Fruit fly (Drosophila melanogaster) whole organism, embryonic: ENCODE measurements around the gene sage.

Experiments
- BEAF-32 ChIP-seq: fragments of 200-800 bp; sonication (Bioruptor generic); optimal IDR thresholded peaks from 3 replicates; lab custom pipeline; 2017; ENCODE audit warnings: missing biosample characterization, missing genetic modification characterization, mild to moderate bottlenecking, moderate library complexity, missing genetic modification reagents
- C15 ChIP-seq: fragments of 200-800 bp; sonication (Bioruptor generic); IDR thresholded peaks from 3 replicates; pipeline ENCODE4 v1.3.6; 2022; ENCODE audit warnings: missing biosample characterization, missing genetic modification characterization
- CG10321 ChIP-seq: fragments of 200-800 bp; sonication (Bioruptor generic); IDR thresholded peaks from 2 replicates; pipeline ENCODE4 v1.3.6; 2022; ENCODE audit warnings: missing biosample characterization, missing genetic modification characterization
- CG10366 ChIP-seq: fragments of 200-800 bp; sonication (Bioruptor generic); IDR thresholded peaks from 2 replicates; pipeline ENCODE4 v1.3.6; 2022; ENCODE audit warnings: missing biosample characterization, missing genetic modification characterization
- CG10959 ChIP-seq: fragments of 200-800 bp; sonication (Bioruptor generic); IDR thresholded peaks from 2 replicates; pipeline ENCODE4 v1.3.6; 2022; ENCODE audit warnings: missing biosample characterization, missing genetic modification characterization
- CG11723 ChIP-seq: fragments of 200-800 bp; sonication (Bioruptor generic); optimal IDR thresholded peaks from 2 replicates; lab custom pipeline; 2017; ENCODE audit warnings: missing biosample characterization, mild to moderate bottlenecking, missing genetic modification characterization
- CG14014 ChIP-seq: fragments of 200-800 bp; sonication (Bioruptor generic); IDR thresholded peaks from 2 replicates; pipeline ENCODE4 v1.3.6; 2022; ENCODE audit warnings: missing biosample characterization, missing genetic modification characterization
- CG14441 ChIP-seq: fragments of 200-800 bp; sonication (Bioruptor generic); IDR thresholded peaks from 2 replicates; pipeline ENCODE4 v1.3.6; 2022; ENCODE audit warnings: missing biosample characterization, missing genetic modification characterization
- CG1529 ChIP-seq: fragments of 200-800 bp; sonication (Bioruptor generic); optimal IDR thresholded peaks from 3 replicates; lab custom pipeline; 2018; ENCODE audit warnings: missing biosample characterization, missing genetic modification characterization
- CG15479 ChIP-seq: fragments of 200-800 bp; sonication (Bioruptor generic); optimal IDR thresholded peaks from 3 replicates; lab custom pipeline; 2019; ENCODE audit warnings: missing biosample characterization, mild to moderate bottlenecking, missing genetic modification characterization, moderate library complexity
- CG17359 ChIP-seq: fragments of 200-800 bp; sonication (Bioruptor generic); optimal IDR thresholded peaks from 3 replicates; lab custom pipeline; 2018; ENCODE audit warnings: missing biosample characterization, mild to moderate bottlenecking, missing genetic modification characterization, moderate library complexity
- CG30020 ChIP-seq: fragments of 200-800 bp; optimal IDR thresholded peaks from 2 replicates; lab custom pipeline; 2019; ENCODE audit warnings: missing biosample characterization, mild to moderate bottlenecking, missing genetic modification characterization, moderate library complexity
- CG30431 ChIP-seq: fragments of 200-800 bp; sonication (Bioruptor generic); optimal IDR thresholded peaks from 2 replicates; lab custom pipeline; 2017; ENCODE audit warnings: missing biosample characterization, missing genetic modification characterization
- CG31365 ChIP-seq: fragments of 200-800 bp; sonication (Bioruptor generic); optimal IDR thresholded peaks from 2 replicates; lab custom pipeline; 2018; ENCODE audit warnings: missing biosample characterization, mild to moderate bottlenecking, missing genetic modification characterization
- CG3726 ChIP-seq: fragments of 200-800 bp; sonication (Bioruptor generic); IDR thresholded peaks from 3 replicates; pipeline ENCODE4, ENCODE4 v1.3.6; 2022; ENCODE audit warnings: missing biosample characterization, missing genetic modification characterization
- CG42726 ChIP-seq: fragments of 200-800 bp; sonication (Bioruptor generic); IDR thresholded peaks from 2 replicates; pipeline ENCODE4 v1.3.6; 2022; ENCODE audit warnings: missing biosample characterization, missing genetic modification characterization; ENCODE audit not compliant: partially characterized antibody
- CG4360 ChIP-seq: fragments of 200-800 bp; sonication (Bioruptor generic); IDR thresholded peaks from 2 replicates; pipeline ENCODE4 v1.3.6; 2022; ENCODE audit warnings: missing biosample characterization, missing genetic modification characterization
- CG4617 ChIP-seq: fragments of 200-800 bp; sonication (Bioruptor generic); optimal IDR thresholded peaks from 3 replicates; lab custom pipeline; 2016; ENCODE audit warnings: missing biosample characterization, missing genetic modification characterization, borderline replicate concordance
- CG4820 ChIP-seq: fragments of 200-800 bp; sonication (Bioruptor generic); optimal IDR thresholded peaks from 3 replicates; lab custom pipeline; 2016; ENCODE audit warnings: missing biosample characterization, missing genetic modification characterization
- CG7372 ChIP-seq: fragments of 200-800 bp; sonication (Bioruptor generic); IDR thresholded peaks from 2 replicates; pipeline ENCODE4 v1.3.6; 2022; ENCODE audit warnings: missing biosample characterization, missing genetic modification characterization
- CG7987 ChIP-seq: fragments of 200-800 bp; sonication (Bioruptor generic); optimal IDR thresholded peaks from 2 replicates; lab custom pipeline; 2018; ENCODE audit warnings: missing biosample characterization, mild to moderate bottlenecking, missing genetic modification characterization, moderate library complexity
- CG8765 ChIP-seq: fragments of 200-800 bp; sonication (Bioruptor generic); IDR thresholded peaks from 2 replicates; pipeline ENCODE4 v1.3.6; 2022; ENCODE audit warnings: missing biosample characterization, missing genetic modification characterization
- CG9932 ChIP-seq: fragments of 200-800 bp; sonication (Bioruptor generic); IDR thresholded peaks from 2 replicates; pipeline ENCODE4 v1.3.6; 2022; ENCODE audit warnings: missing biosample characterization, missing genetic modification characterization
- CHES-1-like ChIP-seq: fragments of 200-800 bp; sonication (Bioruptor generic); optimal IDR thresholded peaks from 2 replicates; lab custom pipeline; 2016; ENCODE audit warnings: missing biosample characterization, missing genetic modification characterization
- CrebB ChIP-seq: fragments of 200-800 bp; sonication (Bioruptor generic); optimal IDR thresholded peaks from 3 replicates; lab custom pipeline; 2018; ENCODE audit warnings: missing biosample characterization, mild to moderate bottlenecking, missing genetic modification characterization
- Gug ChIP-seq: fragments of 200-800 bp; sonication (Bioruptor generic); IDR thresholded peaks from 4 replicates; pipeline ENCODE4 v1.3.6; 2022; ENCODE audit warnings: missing biosample characterization, missing genetic modification characterization
- Hand ChIP-seq: fragments of 200-800 bp; sonication (Bioruptor generic); optimal IDR thresholded peaks from 2 replicates; lab custom pipeline; 2017; ENCODE audit warnings: mild to moderate bottlenecking, missing biosample characterization, missing genetic modification reagents, missing genetic modification characterization
- Hsf ChIP-seq: fragments of 200-800 bp; sonication (Bioruptor generic); optimal IDR thresholded peaks from 3 replicates; lab custom pipeline; 2016; ENCODE audit warnings: missing biosample characterization, missing genetic modification characterization
- Max ChIP-seq: fragments of 200-800 bp; sonication (Bioruptor generic); optimal IDR thresholded peaks from 2 replicates; lab custom pipeline; 2016; ENCODE audit warnings: missing biosample characterization, mild to moderate bottlenecking, missing genetic modification characterization
- Meics ChIP-seq: fragments of 200-800 bp; sonication (Bioruptor generic); optimal IDR thresholded peaks from 2 replicates; lab custom pipeline; 2017; ENCODE audit warnings: missing biosample characterization, mild to moderate bottlenecking, missing genetic modification characterization
- Nf-YA ChIP-seq: fragments of 200-800 bp; sonication (Bioruptor generic); IDR thresholded peaks from 2 replicates; pipeline ENCODE4 v1.3.6; 2022; ENCODE audit warnings: missing biosample characterization, missing genetic modification characterization
- Poxn ChIP-seq: fragments of 200-800 bp; sonication (Bioruptor generic); IDR thresholded peaks from 2 replicates; pipeline ENCODE4 v1.3.6; 2022; ENCODE audit warnings: missing biosample characterization, missing genetic modification characterization
- Side ChIP-seq: fragments of 200-800 bp; sonication (Bioruptor generic); optimal IDR thresholded peaks from 2 replicates; lab custom pipeline; 2016; ENCODE audit warnings: missing biosample characterization, missing genetic modification characterization
- Xbp1 ChIP-seq: fragments of 200-800 bp; sonication (Bioruptor generic); optimal IDR thresholded peaks from 3 replicates; lab custom pipeline; 2016; ENCODE audit warnings: missing biosample characterization, mild to moderate bottlenecking, missing genetic modification characterization
- ac ChIP-seq: fragments of 200-800 bp; sonication (Bioruptor generic); optimal IDR thresholded peaks from 3 replicates; lab custom pipeline; 2017; ENCODE audit warnings: missing biosample characterization, mild to moderate bottlenecking, missing genetic modification characterization
- al ChIP-seq: fragments of 200-800 bp; sonication (Bioruptor generic); IDR thresholded peaks from 2 replicates; pipeline ENCODE4 v1.3.6; 2022; ENCODE audit warnings: missing biosample characterization, missing genetic modification characterization
- bbx ChIP-seq: fragments of 200-800 bp; sonication (Bioruptor generic); IDR thresholded peaks from 2 replicates; pipeline ENCODE4 v1.3.6; 2022; ENCODE audit warnings: missing biosample characterization, missing genetic modification characterization; ENCODE audit not compliant: partially characterized antibody
- br ChIP-seq: fragments of >200 bp; optimal IDR thresholded peaks from 2 replicates; lab custom pipeline; 2017
- cas ChIP-seq: fragments of 200-800 bp; sonication (Bioruptor generic); IDR thresholded peaks from 2 replicates; pipeline ENCODE4 v1.3.6; 2022; ENCODE audit warnings: missing biosample characterization, missing genetic modification characterization
- exex ChIP-seq: fragments of 200-800 bp; sonication (Bioruptor generic); optimal IDR thresholded peaks from 4 replicates; lab custom pipeline; 2018; ENCODE audit warnings: missing biosample characterization, mild to moderate bottlenecking, missing genetic modification characterization, moderate library complexity
- gem ChIP-seq: fragments of 200-800 bp; sonication (Bioruptor generic); optimal IDR thresholded peaks from 2 replicates; lab custom pipeline; 2019; ENCODE audit warnings: missing biosample characterization, mild to moderate bottlenecking, missing genetic modification characterization, moderate library complexity
- hbn ChIP-seq: fragments of 200-800 bp; sonication (Bioruptor generic); IDR thresholded peaks from 2 replicates; pipeline ENCODE4 v1.3.6; 2022; ENCODE audit warnings: missing biosample characterization, missing genetic modification characterization; ENCODE audit not compliant: partially characterized antibody
- ind ChIP-seq: fragments of 200-800 bp; sonication (Bioruptor generic); optimal IDR thresholded peaks from 3 replicates; lab custom pipeline; 2016; ENCODE audit warnings: missing biosample characterization, missing genetic modification characterization
- kay ChIP-seq: fragments of 200-800 bp; sonication (Bioruptor generic); optimal IDR thresholded peaks from 2 replicates; lab custom pipeline; 2016; ENCODE audit warnings: missing biosample characterization, missing genetic modification characterization
- onecut ChIP-seq: fragments of 200-800 bp; sonication (Bioruptor generic); IDR thresholded peaks from 2 replicates; pipeline ENCODE4 v1.3.6; 2022; ENCODE audit warnings: missing biosample characterization, missing genetic modification characterization
- peb ChIP-seq: fragments of 200-800 bp; sonication (Bioruptor generic); IDR thresholded peaks from 2 replicates; pipeline ENCODE4 v1.3.6; 2022; ENCODE audit warnings: missing biosample characterization, missing genetic modification characterization
- psq ChIP-seq: fragments of 200-800 bp; sonication (Bioruptor generic); optimal IDR thresholded peaks from 2 replicates; lab custom pipeline; 2017; ENCODE audit warnings: missing biosample characterization, missing genetic modification characterization
- repo ChIP-seq: fragments of 200-800 bp; sonication (Bioruptor generic); optimal IDR thresholded peaks from 2 replicates; lab custom pipeline; 2016; ENCODE audit warnings: missing biosample characterization, missing genetic modification characterization
- so ChIP-seq: fragments of 200-800 bp; sonication (Bioruptor generic); IDR thresholded peaks from 3 replicates; pipeline ENCODE4 v1.3.6; 2022; ENCODE audit warnings: missing biosample characterization, missing genetic modification characterization
- trh ChIP-seq: fragments of 200-800 bp; sonication (Bioruptor generic); optimal IDR thresholded peaks from 2 replicates; lab custom pipeline; 2016; ENCODE audit warnings: missing biosample characterization, missing genetic modification characterization
- unc-4 ChIP-seq: fragments of 200-800 bp; sonication (Bioruptor generic); IDR thresholded peaks from 2 replicates; pipeline ENCODE4 v1.3.6; 2022; ENCODE audit warnings: missing biosample characterization, missing genetic modification characterization; ENCODE audit not compliant: partially characterized antibody

Gene sage

DNA sequence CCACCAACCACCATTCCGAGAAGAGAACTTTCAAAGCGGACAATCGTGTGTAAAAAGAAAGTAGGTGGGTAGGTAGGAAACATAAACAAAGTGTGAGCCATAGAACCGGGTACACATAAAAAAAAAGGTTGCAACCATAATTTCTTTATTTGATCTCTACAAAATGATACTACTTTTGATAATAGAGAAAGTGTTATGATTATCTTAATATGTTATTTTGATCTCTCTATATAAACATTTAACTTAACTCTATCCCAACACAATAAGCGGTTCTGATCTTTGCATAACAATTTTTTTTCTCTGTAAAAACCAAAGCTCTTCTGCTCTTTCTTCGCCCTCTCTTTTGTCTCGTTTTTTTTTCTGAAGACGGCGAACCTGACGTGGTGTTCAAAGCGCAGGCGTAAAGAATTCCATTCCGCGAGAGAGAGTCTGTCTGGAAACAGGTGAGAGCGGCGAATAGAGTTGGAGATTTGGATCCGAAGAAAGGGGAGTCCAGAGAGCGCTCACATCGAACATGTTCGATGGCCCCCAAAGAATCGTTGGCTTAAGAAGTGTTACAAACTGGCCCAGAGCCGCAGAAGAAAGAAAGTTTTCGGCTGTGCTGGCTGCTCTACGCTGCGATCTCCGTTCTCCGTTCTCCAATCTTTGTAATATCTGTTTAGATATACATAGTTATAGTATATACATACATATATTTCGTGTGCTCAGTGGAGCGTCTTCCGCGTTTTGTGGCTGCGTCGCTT, 16.9 kb downstream of the sage start (continued):
- TF ChIP-seq C15 = no peak
- no peak for TF ChIP-seq CG42726 (GFP tag; lab: Robert Waterston, UW)
- TF ChIP-seq cas (GFP tag; lab: Robert Waterston, UW) = no peak
- TF ChIP-seq Meics (GFP tag; lab: Kevin White, UChicago) = peak; percentile 34
- no peak for TF ChIP-seq ac (GFP tag; lab: Kevin White, UChicago)
- no peak for TF ChIP-seq CG14441
- TF ChIP-seq onecut = peak; percentile 53
- TF ChIP-seq CG11723 (GFP tag; lab: Kevin White, UChicago) = peak; percentile 64
- peak; percentile 31; the same call in 1 of the 2 replicates for TF ChIP-seq CG7372 (GFP tag; lab: Robert Waterston, UW)
- TF ChIP-seq psq (GFP tag; lab: Kevin White, UChicago) = peak; percentile 45
- TF ChIP-seq CrebB (tag; lab: Kevin White, UChicago) = peak; percentile 25
- TF ChIP-seq CG8765 (GFP tag; lab: Robert Waterston, UW) = no peak
- TF ChIP-seq Poxn (GFP tag; lab: Robert Waterston, UW) = no peak
- TF ChIP-seq CG30020 (tag; lab: Kevin White, UChicago) = peak; percentile 17
- TF ChIP-seq al (GFP tag; lab: Robert Waterston, UW) = no peak
- peak; percentile 50 for TF ChIP-seq ind (GFP tag; lab: Kevin White, UChicago)
- TF ChIP-seq CG14014 (GFP tag; lab: Robert Waterston, UW) = no peak
- peak; percentile 71 for TF ChIP-seq CG17359 (tag; lab: Kevin White, UChicago)
- TF ChIP-seq peb (GFP tag; lab: Robert Waterston, UW) = peak; percentile 55
- TF ChIP-seq CG4360 = no peak
- TF ChIP-seq unc-4 (GFP tag; lab: Robert Waterston, UW) = no peak
- TF ChIP-seq bbx (GFP tag; lab: Robert Waterston, UW) = no peak
- no peak for TF ChIP-seq trh
- no peak for TF ChIP-seq Hand (GFP tag; lab: Kevin White, UChicago)
- no peak for TF ChIP-seq hbn (GFP tag; lab: Robert Waterston, UW)
- no peak for TF ChIP-seq Nf-YA (GFP tag; lab: Robert Waterston, UW)
- no peak for TF ChIP-seq CG4617 (GFP tag; lab: Kevin White, UChicago)
- TF ChIP-seq CG15479 (GFP tag; lab: Kevin White, UChicago) = no peak
- peak; percentile 65 for TF ChIP-seq CG4820
- TF ChIP-seq CG31365 (tag; lab: Kevin White, UChicago) = no peak
- 0 out of 4 replicates have a peak, but pooled peaks have one; percentile 4 for TF ChIP-seq Gug (GFP tag; lab: Robert Waterston, UW)
- TF ChIP-seq CG10366 (GFP tag; lab: Robert Waterston, UW) = no peak
- TF ChIP-seq so (GFP tag; lab: Robert Waterston, UW) = no peak
- TF ChIP-seq Xbp1 (GFP tag; lab: Kevin White, UChicago) = peak; percentile 78
- no peak for TF ChIP-seq exex (tag; lab: Kevin White, UChicago)
- peak; percentile 23 for TF ChIP-seq Max (GFP tag; lab: Kevin White, UChicago)
- TF ChIP-seq CG3726 (GFP tag; lab: Robert Waterston, UW) = no peak
- TF ChIP-seq repo (GFP tag; lab: Kevin White, UChicago) = no peak
- no peak for TF ChIP-seq CG7987
- peak; percentile 84 for TF ChIP-seq CG1529 (GFP tag; lab: Kevin White, UChicago)
- TF ChIP-seq Hsf (GFP tag; lab: Kevin White, UChicago) = peak; percentile 60
- TF ChIP-seq CHES-1-like (GFP tag; lab: Kevin White, UChicago) = no peak
- no peak for TF ChIP-seq CG10959
- TF ChIP-seq CG9932 (GFP tag; lab: Robert Waterston, UW) = no peak
- peak; percentile 83 for TF ChIP-seq gem (tag; lab: Kevin White, UChicago)
- TF ChIP-seq Side (GFP tag; lab: Kevin White, UChicago) = peak; percentile 60
- TF ChIP-seq br (lab: Kevin White, UChicago) = no peak
- TF ChIP-seq BEAF-32 (GFP tag; lab: Kevin White, UChicago) = no peak
- TF ChIP-seq CG30431 (GFP tag; lab: Kevin White, UChicago) = no peak
- TF ChIP-seq kay (GFP tag; lab: Kevin White, UChicago) = peak; percentile 44
- no peak for TF ChIP-seq CG10321 (GFP tag; lab: Robert Waterston, UW)
